Worm (Caenorhabditis elegans) whole organism, early embryonic: ENCODE data around the gene tag-266.

Experiments
- B0310.2 ChIP-seq: sonication (generic microtip); optimal IDR thresholded peaks from 2 replicates; lab custom pipeline; 2016; ENCODE audit warnings: mild to moderate bottlenecking, missing genetic modification characterization, missing compliant biosample characterization
- F13C5.2 ChIP-seq: sonication (generic microtip); optimal IDR thresholded peaks from 2 replicates; lab custom pipeline; 2017; ENCODE audit warnings: mild to moderate bottlenecking, missing genetic modification characterization, inconsistent platforms, missing compliant biosample characterization
- aly-1 ChIP-seq: sonication (generic microtip); optimal IDR thresholded peaks from 2 replicates; lab custom pipeline; 2016; ENCODE audit warnings: missing genetic modification characterization, missing compliant biosample characterization
- ama-1 ChIP-seq: fragments of 150-350 bp; optimal IDR thresholded peaks from 2 replicates; lab custom pipeline; 2014
- ceh-13 ChIP-seq: fragments of 200-800 bp; sonication (Bioruptor generic); optimal IDR thresholded peaks from 2 replicates; lab custom pipeline; 2018; ENCODE audit warnings: mild to moderate bottlenecking, missing genetic modification characterization, missing compliant biosample characterization
- ceh-36 ChIP-seq: sonication (generic microtip); optimal IDR thresholded peaks from 2 replicates; lab custom pipeline; 2016; ENCODE audit warnings: missing genetic modification characterization, inconsistent platforms, missing compliant biosample characterization
- ets-7 ChIP-seq: sonication (generic microtip); optimal IDR thresholded peaks from 2 replicates; lab custom pipeline; 2016; ENCODE audit warnings: missing genotype, missing genetic modification characterization, missing compliant biosample characterization
- flt-1 ChIP-seq: fragments of 200-800 bp; sonication (Bioruptor generic); IDR thresholded peaks from 2 replicates; pipeline ENCODE4 v1.3.6; 2022; ENCODE audit warnings: missing genetic modification characterization, missing compliant biosample characterization
- hmbx-1 ChIP-seq: sonication (generic microtip); optimal IDR thresholded peaks from 2 replicates; lab custom pipeline; 2016; ENCODE audit warnings: mild to moderate bottlenecking, missing genetic modification characterization, missing compliant biosample characterization
- hmg-4 ChIP-seq: fragments of 200-800 bp; sonication (Bioruptor generic); optimal IDR thresholded peaks from 2 replicates; lab custom pipeline; 2018; ENCODE audit warnings: mild to moderate bottlenecking, missing genetic modification characterization, missing compliant biosample characterization
- hnd-1 ChIP-seq: sonication (generic microtip); optimal IDR thresholded peaks from 2 replicates; lab custom pipeline; 2016; ENCODE audit warnings: missing genetic modification characterization, missing compliant biosample characterization
- pes-1 ChIP-seq: fragments of 200-800 bp; sonication (Bioruptor generic); IDR thresholded peaks from 2 replicates; pipeline ENCODE4 v1.3.6; 2022; ENCODE audit warnings: missing genetic modification reagents, missing genetic modification characterization, missing compliant biosample characterization
- scrt-1 ChIP-seq: fragments of 200-800 bp; sonication (Bioruptor generic); IDR thresholded peaks from 2 replicates; pipeline ENCODE4 v1.3.6; 2022; ENCODE audit warnings: missing genetic modification characterization, missing compliant biosample characterization
- sea-1 ChIP-seq: fragments of 200-800 bp; sonication (Bioruptor generic); conservative IDR thresholded peaks from 2 replicates; pipeline ENCODE4 v1.3.6; 2022; ENCODE audit warnings: missing genetic modification characterization, missing compliant biosample characterization
- tbx-11 ChIP-seq: fragments of 200-800 bp; sonication (Bioruptor generic); IDR thresholded peaks from 2 replicates; pipeline ENCODE4 v1.3.6; 2022; ENCODE audit warnings: missing genetic modification characterization, missing compliant biosample characterization
- tbx-37 ChIP-seq: fragments of 200-800 bp; sonication (Bioruptor generic); conservative IDR thresholded peaks from 2 replicates; pipeline ENCODE4 v1.3.6; 2022; ENCODE audit warnings: missing genetic modification reagents, missing genetic modification characterization, missing compliant biosample characterization
- tra-4 ChIP-seq: sonication (generic microtip); optimal IDR thresholded peaks from 2 replicates; lab custom pipeline; 2017; ENCODE audit warnings: missing genetic modification characterization, missing compliant biosample characterization

Gene tag-266

ce11 chrIII:598168-598567 lies 41.9 kb downstream of the tag-266 start:
- TF ChIP-seq flt-1 (GFP tag; lab: Robert Waterston, UW) (no peak), tbx-11 (GFP tag; lab: Robert Waterston, UW) (no peak), ets-7 (tag; lab: Kevin White, UChicago) (no peak), ama-1 (no peak), sea-1 (GFP tag; lab: Robert Waterston, UW) (no peak)

- TF ChIP-seq ets-7 (tag; lab: Kevin White, UChicago) (no peak), F13C5.2 (tag; lab: Kevin White, UChicago) (no peak), hmg-4 (GFP tag; lab: Kevin White, UChicago) (no peak), B0310.2 (no peak), ceh-13 (no peak), flt-1 (GFP tag; lab: Robert Waterston, UW) (no peak), sea-1 (GFP tag; lab: Robert Waterston, UW) (no peak), ama-1 (no peak), hmbx-1 (tag; lab: Kevin White, UChicago) (no peak), ceh-36 (no peak), hnd-1 (no peak), scrt-1 (GFP tag; lab: Robert Waterston, UW) (no peak), tra-4 (tag; lab: Kevin White, UChicago) (no peak), tbx-37 (GFP tag; lab: Robert Waterston, UW) (no peak), aly-1 (tag; lab: Kevin White, UChicago) (no peak), tbx-11 (GFP tag; lab: Robert Waterston, UW) (no peak), pes-1 (GFP tag; lab: Robert Waterston, UW) (no peak)
These were observed 44.6 kb downstream of the tag-266 start for ce11 chrIII:595449-595848.
